Fruit fly (Drosophila melanogaster): Measurements from ENCODE around the gene CG8012.
A peak's percentile ranks its signal among the peaks of the same experiment; 100 is the strongest.

CG8012 gene

dm6 chr3L:8175818-8176217, 39.3 kb upstream of the CG8012 start, which contains the start of gene RecQ4 (continued):
- TF ChIP-seq CG14014 (GFP tag; IDR thresholded peaks at IDR 0.05) (0 out of 2 replicates have a peak, but pooled peaks have one; percentile 19), CG4404 (GFP tag; IDR thresholded peaks at IDR 0.05) (no peak), Mad (GFP tag; optimal IDR thresholded peaks at IDR 0.05) (peak; percentile 18), trem (tag; optimal IDR thresholded peaks at IDR 0.05) (peak; percentile 36), Ets97D (GFP tag; optimal IDR thresholded peaks at IDR 0.05) (peak; percentile 70), Dp (GFP tag; optimal IDR thresholded peaks at IDR 0.05) (peak; percentile 97), BEAF-32 (GFP tag; optimal IDR thresholded peaks at IDR 0.05) (peak; percentile 36), CG16813 (GFP tag; IDR thresholded peaks at IDR 0.05; ENCODE audit: partially characterized antibody) (peak; percentile 58), CG18011 (GFP tag; optimal IDR thresholded peaks at IDR 0.05) (peak; percentile 17), CG7839 (tag; optimal IDR thresholded peaks at IDR 0.05) (no peak), HmgD (GFP tag; optimal IDR thresholded peaks at IDR 0.05) (peak; percentile 48), vvl (GFP tag; IDR thresholded peaks at IDR 0.05) (peak; percentile 19; the same call in 1 of the 2 replicates), cg (GFP tag; optimal IDR thresholded peaks at IDR 0.05) (peak; percentile 47), CG4617 (GFP tag; optimal IDR thresholded peaks at IDR 0.05; ENCODE audit: borderline replicate concordance) (peak; percentile 8), knrl (GFP tag; IDR thresholded peaks at IDR 0.05; ENCODE audit: partially characterized antibody) (peak; percentile 26; the same call in 1 of the 3 replicates), CG15514 (GFP tag; optimal IDR thresholded peaks at IDR 0.05) (peak; percentile 62), nmo (GFP tag; optimal IDR thresholded peaks at IDR 0.05) (peak; percentile 42), CG12391 (tag; optimal IDR thresholded peaks at IDR 0.05) (no peak), CG7745 (tag; optimal IDR thresholded peaks at IDR 0.05) (no peak), CG13287 (GFP tag; IDR thresholded peaks at IDR 0.05; ENCODE audit: partially characterized antibody) (peak; percentile 51; the same call in 1 of the 2 replicates), ac (GFP tag; optimal IDR thresholded peaks at IDR 0.05) (peak; percentile 13), CG1233 (GFP tag; optimal IDR thresholded peaks at IDR 0.05) (no peak), dpn (GFP tag; optimal IDR thresholded peaks at IDR 0.05) (peak in 1 of 2 experiments; percentile 7), CG30403 (GFP tag; optimal IDR thresholded peaks at IDR 0.05) (peak; percentile 26), al (GFP tag; IDR thresholded peaks at IDR 0.05) (no peak), Sry-δ (GFP tag; optimal IDR thresholded peaks at IDR 0.05) (peak; percentile 45), zfh2 (GFP tag; optimal IDR thresholded peaks at IDR 0.05) (peak; percentile 10), CG2116 (GFP tag; optimal IDR thresholded peaks at IDR 0.05) (peak; percentile 40), CG14710 (tag; optimal IDR thresholded peaks at IDR 0.05) (peak; percentile 32), YL-1 (GFP tag; optimal IDR thresholded peaks at IDR 0.05) (peak; percentile 40), phol (tag; optimal IDR thresholded peaks at IDR 0.05) (peak; percentile 22), CG42726 (GFP tag; IDR thresholded peaks at IDR 0.05; ENCODE audit: partially characterized antibody) (peak; percentile 52; the same call in 1 of the 2 replicates), Dad (GFP tag; optimal IDR thresholded peaks at IDR 0.05) (peak; percentile 16), CG9797 (GFP tag; optimal IDR thresholded peaks at IDR 0.05) (peak; percentile 34), sim (GFP tag; IDR thresholded peaks at IDR 0.05) (no peak), amos (GFP tag; IDR thresholded peaks at IDR 0.05; ENCODE audit: partially characterized antibody) (peak; percentile 54), CG4707 (GFP tag; optimal IDR thresholded peaks at IDR 0.05) (peak; percentile 100), gfzf (GFP tag; optimal IDR thresholded peaks at IDR 0.05) (peak; percentile 44), Myb (GFP tag; optimal IDR thresholded peaks at IDR 0.05) (peak; percentile 46), ems (GFP tag; optimal IDR thresholded peaks at IDR 0.05) (peak; percentile 17), CG34224 (GFP tag; IDR thresholded peaks at IDR 0.05; ENCODE audit: partially characterized antibody) (peak; percentile 44; the same call in 2 of the 3 replicates), CG2889 (GFP tag; IDR thresholded peaks at IDR 0.05) (no peak), ftz-f1 (GFP tag; optimal IDR thresholded peaks at IDR 0.05) (peak; percentile 9)

All from whole organism, embryonic.